Fruit fly (Drosophila melanogaster) whole organism: ENCODE measurements around the gene Aos1.

Experiments
- CG8478 ChIP-seq: fragments of >200 bp; optimal IDR thresholded peaks from 2 replicates; lab custom pipeline; 2018; ENCODE audit warnings: inconsistent platforms
- psq ChIP-seq: fragments of >200 bp; optimal IDR thresholded peaks from 2 replicates; lab custom pipeline; 2017

- TF ChIP-seq CG8478 (lab: Kevin White, UChicago) (no peak), psq (lab: Kevin White, UChicago) (no peak)
Observed at dm6 chr3R:12422379-12422975, 11.1 kb downstream of the Aos1 start, which contains the start of the genes Scgbeta and CG17202.
